Fruit fly (Drosophila melanogaster): Measurements from ENCODE around the gene hdm.

- TF ChIP-seq CG4424 (GFP tag; optimal IDR thresholded peaks at IDR 0.05), result no peak
- no peak for TF ChIP-seq nmo (GFP tag; optimal IDR thresholded peaks at IDR 0.05)
- no peak for TF ChIP-seq crc (GFP tag; optimal IDR thresholded peaks at IDR 0.05)
- no peak for TF ChIP-seq grn (GFP tag; optimal IDR thresholded peaks at IDR 0.05)
- no peak for TF ChIP-seq insv (GFP tag; optimal IDR thresholded peaks at IDR 0.05)
- no peak for TF ChIP-seq ttk (GFP tag; IDR thresholded peaks at IDR 0.05)
- TF ChIP-seq lmd (GFP tag; IDR thresholded peaks at IDR 0.05), result no peak
- TF ChIP-seq psq (GFP tag; optimal IDR thresholded peaks at IDR 0.05), result no peak
- TF ChIP-seq ham (GFP tag; IDR thresholded peaks at IDR 0.05), result no peak
- no peak for TF ChIP-seq pb (GFP tag; optimal IDR thresholded peaks at IDR 0.05)
Observed at dm6 chrX:7884360-7884759, 35.6 kb downstream of the hdm start, which contains the start of gene Ir7g.
